Worm (Caenorhabditis elegans): ENCODE data around the gene nlp-78.

DNA sequence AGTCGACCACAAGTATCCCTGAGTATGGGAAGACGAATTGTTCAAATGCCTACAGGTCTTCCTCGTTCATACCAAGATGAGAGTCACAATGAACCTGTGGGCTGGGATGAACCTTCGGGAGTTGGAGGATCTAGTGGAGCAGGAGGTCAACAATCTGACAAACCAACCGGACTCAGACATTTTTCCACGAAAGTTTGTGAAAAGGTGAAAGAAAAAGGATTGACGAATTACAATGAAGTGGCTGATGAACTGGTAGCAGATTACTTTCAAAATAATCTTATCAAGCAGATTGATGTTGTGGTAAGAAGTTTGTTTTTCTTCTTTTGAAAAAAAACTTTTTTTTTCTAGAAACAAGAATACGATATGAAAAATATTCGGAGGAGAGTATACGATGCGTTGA is 34.1 kb downstream of the nlp-78 start:
- TF ChIP-seq nhr-11 (tag; optimal IDR thresholded peaks at IDR 0.05) (no peak), pha-4 (tag; optimal IDR thresholded peaks at IDR 0.05) (no peak), ztf-11 (tag; optimal IDR thresholded peaks at IDR 0.05) (no peak), unc-62 (GFP tag; optimal IDR thresholded peaks at IDR 0.05) (no peak), snpc-4 (tag; optimal IDR thresholded peaks at IDR 0.05) (no peak), jun-1 (tag; optimal IDR thresholded peaks at IDR 0.05) (no peak)
